Fruit fly (Drosophila melanogaster) whole organism, wandering third instar larva: ENCODE data around the gene CG12516.

Experiments used
- CG9705 ChIP-seq: fragments of 200-800 bp; sonication (Bioruptor generic); optimal IDR thresholded peaks from 2 replicates; lab custom pipeline; 2018; ENCODE audit warnings: missing biosample characterization, mild to moderate bottlenecking, missing genetic modification characterization
- Hr83 ChIP-seq: fragments of 200-300 bp; sonication (Bioruptor generic); optimal IDR thresholded peaks from 2 replicates; lab custom pipeline; 2016; ENCODE audit warnings: missing biosample characterization, mild to moderate bottlenecking, missing genetic modification characterization, moderate library complexity; ENCODE audit not compliant: poor library complexity, severe bottlenecking
- Myc ChIP-seq: fragments of >200 bp; optimal IDR thresholded peaks from 2 replicates; lab custom pipeline; 2017
- Rel ChIP-seq, 2 experiments: fragments of 200-800 bp; sonication (Bioruptor generic) in 1 of 2; optimal IDR thresholded peaks; 2 replicates in 1 of 2; 3 replicates in 1 of 2; lab custom pipeline; 2016 to 2019; ENCODE audit warnings: mild to moderate bottlenecking in 2 of 2, missing biosample characterization in 2 of 2, missing genetic modification characterization in 2 of 2, moderate library complexity in 1 of 2
- Vsx2 ChIP-seq: fragments of 200-300, 225-300 bp; sonication (Bioruptor generic); optimal IDR thresholded peaks from 2 replicates; lab custom pipeline; 2018; ENCODE audit warnings: missing biosample characterization, missing genetic modification characterization; ENCODE audit not compliant: partially characterized antibody
- br ChIP-seq: fragments of 200-800 bp; sonication (Bioruptor generic); optimal IDR thresholded peaks from 2 replicates; lab custom pipeline; 2016; ENCODE audit warnings: missing biosample characterization, missing genetic modification characterization
- brk ChIP-seq: fragments of 200-800 bp; sonication (Bioruptor generic); optimal IDR thresholded peaks from 2 replicates; lab custom pipeline; 2016; ENCODE audit warnings: missing biosample characterization, mild to moderate bottlenecking, missing genetic modification characterization
- foxo ChIP-seq, 2 experiments: fragments of 200-800 bp; sonication (Bioruptor generic); optimal IDR thresholded peaks; 2 replicates in 1 of 2; 3 replicates in 1 of 2; lab custom pipeline; 2016 to 2017; ENCODE audit warnings: missing biosample characterization in 2 of 2, missing genetic modification characterization in 2 of 2
- h ChIP-seq: fragments of 200-800 bp; sonication (Bioruptor generic); optimal IDR thresholded peaks from 3 replicates; lab custom pipeline; 2016; ENCODE audit warnings: missing biosample characterization, mild to moderate bottlenecking, missing genetic modification characterization
- pan ChIP-seq: fragments of >200 bp; optimal IDR thresholded peaks from 2 replicates; lab custom pipeline; 2017
- psq ChIP-seq: fragments of 200-800 bp; sonication (Bioruptor generic); optimal IDR thresholded peaks from 3 replicates; lab custom pipeline; 2017; ENCODE audit warnings: missing biosample characterization, mild to moderate bottlenecking, missing genetic modification characterization, moderate library complexity
- rgr ChIP-seq: fragments of 200-800 bp; sonication (Bioruptor generic); optimal IDR thresholded peaks from 3 replicates; lab custom pipeline; 2016; ENCODE audit warnings: missing biosample characterization, mild to moderate bottlenecking, missing genetic modification characterization
- sage ChIP-seq: fragments of 200-800 bp; sonication (Bioruptor generic); optimal IDR thresholded peaks from 2 replicates; lab custom pipeline; 2016; ENCODE audit warnings: missing biosample characterization, mild to moderate bottlenecking, missing genetic modification characterization
- tai ChIP-seq: sonication (Bioruptor generic); optimal IDR thresholded peaks from 2 replicates; lab custom pipeline; 2016; ENCODE audit warnings: missing biosample characterization, missing genetic modification characterization

dm6 chr3R:28328780-28329546, 24.6 kb upstream of the CG12516 start:
- TF ChIP-seq rgr (GFP tag; lab: Kevin White, UChicago) (peak; percentile 4), Vsx2 (GFP tag; lab: Kevin White, UChicago) (no peak), Myc (lab: Kevin White, UChicago) (no peak), psq (GFP tag; lab: Kevin White, UChicago) (no peak), Hr83 (GFP tag; lab: Kevin White, UChicago) (peak; percentile 32), tai (GFP tag; lab: Kevin White, UChicago) (peak; percentile 12), CG9705 (GFP tag; lab: Kevin White, UChicago) (no peak), h (GFP tag; lab: Kevin White, UChicago) (no peak), brk (GFP tag; lab: Kevin White, UChicago) (no peak), pan (no peak), br (GFP tag; lab: Kevin White, UChicago) (no peak), sage (GFP tag; lab: Kevin White, UChicago) (no peak), Rel (GFP tag; optimal IDR thresholded peaks at IDR 0.05; lab: Kevin White, UChicago) (no peak), Rel (tag; optimal IDR thresholded peaks at IDR 0.05; lab: Kevin White, UChicago) (no peak), foxo (GFP tag; optimal IDR thresholded peaks at IDR 0.05; lab: Kevin White, UChicago) (peak in 1 of 2 experiments; percentile 26)
